Fruit fly (Drosophila melanogaster) whole organism, embryonic: Measurements from ENCODE around the gene CG32276.
A peak's percentile ranks its signal among the peaks of the same experiment; 100 is the strongest.

ENCODE experiments used
- Ada2b ChIP-seq: fragments of 200-800 bp; sonication (Bioruptor generic); IDR thresholded peaks from 2 replicates; pipeline ENCODE4 v1.3.6; 2022; ENCODE audit warnings: missing biosample characterization, missing genetic modification characterization
- B-H2 ChIP-seq: fragments of 200-800 bp; sonication (Bioruptor generic); optimal IDR thresholded peaks from 2 replicates; lab custom pipeline; 2018; ENCODE audit warnings: missing biosample characterization, mild to moderate bottlenecking, missing genetic modification characterization
- CG11695 ChIP-seq: fragments of 200-800 bp; sonication (Bioruptor generic); IDR thresholded peaks from 3 replicates; pipeline ENCODE4 v1.3.6; 2022; ENCODE audit warnings: missing biosample characterization, missing genetic modification characterization
- CG13287 ChIP-seq: fragments of 200-800 bp; sonication (Bioruptor generic); IDR thresholded peaks from 2 replicates; pipeline ENCODE4 v1.3.6; 2022; ENCODE audit warnings: missing biosample characterization, missing genetic modification characterization; ENCODE audit not compliant: partially characterized antibody
- CG13775 ChIP-seq: fragments of 200-800 bp; sonication (Bioruptor generic); optimal IDR thresholded peaks from 3 replicates; lab custom pipeline; 2017; ENCODE audit warnings: missing biosample characterization, mild to moderate bottlenecking, missing genetic modification characterization
- CG15011 ChIP-seq: fragments of 200-800 bp; sonication (Bioruptor generic); optimal IDR thresholded peaks from 3 replicates; lab custom pipeline; 2018; ENCODE audit warnings: missing biosample characterization, mild to moderate bottlenecking, missing genetic modification characterization
- CG16779 ChIP-seq: fragments of 200-800 bp; sonication (Bioruptor generic); IDR thresholded peaks from 2 replicates; pipeline ENCODE4 v1.3.6; 2022; ENCODE audit warnings: missing biosample characterization, missing genetic modification characterization
- CG17361 ChIP-seq: fragments of 200-800 bp; sonication (Bioruptor generic); IDR thresholded peaks from 3 replicates; pipeline ENCODE4 v1.3.6; 2022; ENCODE audit warnings: missing biosample characterization, missing genetic modification characterization
- CG1792 ChIP-seq: fragments of 200-800 bp; sonication (Bioruptor generic); optimal IDR thresholded peaks from 2 replicates; lab custom pipeline; 2016; ENCODE audit warnings: missing biosample characterization, missing genetic modification characterization
- CG1832 ChIP-seq: fragments of 200-800 bp; sonication (Bioruptor generic); optimal IDR thresholded peaks from 2 replicates; lab custom pipeline; 2017; ENCODE audit warnings: missing biosample characterization, mild to moderate bottlenecking, missing genetic modification characterization, inconsistent platforms
- CG2129 ChIP-seq: fragments of 200-800 bp; sonication (Bioruptor generic); IDR thresholded peaks from 2 replicates; pipeline ENCODE4 v1.3.6; 2022; ENCODE audit warnings: missing biosample characterization, missing genetic modification characterization; ENCODE audit not compliant: partially characterized antibody
- CG2199 ChIP-seq: fragments of 200-800 bp; sonication (Bioruptor generic); IDR thresholded peaks from 3 replicates; pipeline ENCODE4 v1.3.6; 2022; ENCODE audit warnings: missing biosample characterization, missing genetic modification characterization
- CG34224 ChIP-seq: fragments of 200-800 bp; sonication (Bioruptor generic); IDR thresholded peaks from 3 replicates; pipeline ENCODE4 v1.3.6; 2022; ENCODE audit warnings: missing biosample characterization, missing genetic modification characterization; ENCODE audit not compliant: partially characterized antibody
- CG4730 ChIP-seq: fragments of 200-800 bp; sonication (Bioruptor generic); IDR thresholded peaks from 2 replicates; pipeline ENCODE4 v1.3.6; 2022; ENCODE audit warnings: missing biosample characterization, missing genetic modification characterization
- CG5180 ChIP-seq: fragments of 200-800 bp; sonication (Bioruptor generic); optimal IDR thresholded peaks from 3 replicates; lab custom pipeline; 2017; ENCODE audit warnings: missing biosample characterization, missing genetic modification characterization, mild to moderate bottlenecking, moderate library complexity, missing genetic modification reagents
- CG7987 ChIP-seq: fragments of 200-800 bp; sonication (Bioruptor generic); optimal IDR thresholded peaks from 2 replicates; lab custom pipeline; 2018; ENCODE audit warnings: missing biosample characterization, mild to moderate bottlenecking, missing genetic modification characterization, moderate library complexity
- CG8089 ChIP-seq: fragments of 200-800 bp; sonication (Bioruptor generic); optimal IDR thresholded peaks from 3 replicates; lab custom pipeline; 2016; ENCODE audit warnings: missing biosample characterization, missing genetic modification characterization
- D ChIP-seq, 2 experiments: fragments of 200-800 bp in 1 of 2; fragments of >200 bp in 1 of 2; sonication (Bioruptor generic) in 1 of 2; optimal IDR thresholded peaks; 2 replicates in 1 of 2; 3 replicates in 1 of 2; lab custom pipeline; 2017; ENCODE audit warnings: mild to moderate bottlenecking in 1 of 2, missing biosample characterization in 1 of 2, missing genetic modification characterization in 1 of 2, missing genetic modification reagents in 1 of 2
- Dll ChIP-seq: fragments of 200-800 bp; sonication (Bioruptor generic); IDR thresholded peaks from 4 replicates; pipeline ENCODE4 v1.3.6; 2022; ENCODE audit warnings: missing biosample characterization, missing genetic modification characterization; ENCODE audit not compliant: partially characterized antibody
- H2.0 ChIP-seq: fragments of 200-800 bp; sonication (Bioruptor generic); IDR thresholded peaks from 2 replicates; pipeline ENCODE4 v1.3.6; 2022; ENCODE audit warnings: missing biosample characterization, missing genetic modification characterization
- HLH3B ChIP-seq: fragments of 200-800 bp; sonication (Bioruptor generic); IDR thresholded peaks from 2 replicates; pipeline ENCODE4 v1.3.6; 2022; ENCODE audit warnings: missing biosample characterization, missing genetic modification characterization
- HLH4C ChIP-seq: fragments of 200-800 bp; sonication (Bioruptor generic); IDR thresholded peaks from 3 replicates; pipeline ENCODE4 v1.3.6; 2022; ENCODE audit warnings: missing biosample characterization, missing genetic modification characterization; ENCODE audit not compliant: partially characterized antibody
- Lhr ChIP-seq: fragments of 200-800 bp; sonication (Bioruptor generic); optimal IDR thresholded peaks from 3 replicates; lab custom pipeline; 2017; ENCODE audit warnings: mild to moderate bottlenecking, missing biosample characterization, missing genetic modification reagents, missing genetic modification characterization
- MESR4 ChIP-seq: fragments of 200-800 bp; sonication (Bioruptor generic); optimal IDR thresholded peaks from 2 replicates; lab custom pipeline; 2018; ENCODE audit warnings: missing biosample characterization, mild to moderate bottlenecking, missing genetic modification characterization, moderate library complexity
- Med ChIP-seq: fragments of 200-800 bp; sonication (Bioruptor generic); peaks from one replicate; lab custom pipeline; 2016; ENCODE audit warnings: missing biosample characterization, missing genetic modification characterization, mild to moderate bottlenecking, inconsistent platforms, moderate library complexity
- Pdp1 ChIP-seq, 2 experiments: fragments of 200-800 bp; sonication (Bioruptor generic); optimal IDR thresholded peaks; 3 replicates each; lab custom pipeline; 2016; ENCODE audit warnings: missing biosample characterization in 2 of 2, missing genetic modification characterization in 2 of 2, mild to moderate bottlenecking in 1 of 2, moderate library complexity in 1 of 2
- Rx ChIP-seq: fragments of 200-800 bp; sonication (Bioruptor generic); IDR thresholded peaks from 2 replicates; pipeline ENCODE4 v1.3.6; 2022; ENCODE audit warnings: missing biosample characterization, missing genetic modification characterization
- Scr ChIP-seq: fragments of 200-800 bp; sonication (Bioruptor generic); IDR thresholded peaks from 2 replicates; pipeline ENCODE4 v1.3.6; 2022; ENCODE audit warnings: missing biosample characterization, missing genetic modification characterization; ENCODE audit not compliant: partially characterized antibody
- YL-1 ChIP-seq: fragments of 200-800 bp; sonication (Bioruptor generic); optimal IDR thresholded peaks from 3 replicates; lab custom pipeline; 2017; ENCODE audit warnings: missing biosample characterization, mild to moderate bottlenecking, missing genetic modification characterization
- cg ChIP-seq: fragments of 200-800 bp; sonication (Bioruptor generic); optimal IDR thresholded peaks from 3 replicates; lab custom pipeline; 2019; ENCODE audit warnings: missing biosample characterization, mild to moderate bottlenecking, missing genetic modification characterization, moderate library complexity
- chinmo ChIP-seq: fragments of 200-800 bp; sonication (Bioruptor generic); IDR thresholded peaks from 4 replicates; pipeline ENCODE4 v1.3.6; 2022; ENCODE audit warnings: missing biosample characterization, missing genetic modification characterization; ENCODE audit not compliant: partially characterized antibody
- chm ChIP-seq: fragments of 200-800 bp; sonication (Bioruptor generic); IDR thresholded peaks from 2 replicates; pipeline ENCODE4 v1.3.6; 2022; ENCODE audit warnings: missing biosample characterization, missing genetic modification characterization
- dm ChIP-seq: fragments of 200-800 bp; sonication (Bioruptor generic); optimal IDR thresholded peaks from 3 replicates; lab custom pipeline; 2016; ENCODE audit warnings: missing biosample characterization, missing genetic modification characterization
- eve ChIP-seq, 2 experiments: fragments of >200 bp; optimal IDR thresholded peaks; 2 replicates each; lab custom pipeline; 2017; ENCODE audit warnings: missing biosample characterization in 2 of 2, missing genetic modification characterization in 2 of 2
- gem ChIP-seq: fragments of 200-800 bp; sonication (Bioruptor generic); optimal IDR thresholded peaks from 2 replicates; lab custom pipeline; 2019; ENCODE audit warnings: missing biosample characterization, mild to moderate bottlenecking, missing genetic modification characterization, moderate library complexity
- grn ChIP-seq: fragments of 200-800 bp; sonication (Bioruptor generic); optimal IDR thresholded peaks from 3 replicates; lab custom pipeline; 2017; ENCODE audit warnings: missing biosample characterization, missing genetic modification characterization
- klu ChIP-seq: fragments of 200-800 bp; sonication (Bioruptor generic); IDR thresholded peaks from 2 replicates; pipeline ENCODE4 v1.3.6; 2022; ENCODE audit warnings: missing biosample characterization, missing genetic modification characterization
- lab ChIP-seq: fragments of 200-800 bp; sonication (Bioruptor generic); optimal IDR thresholded peaks from 3 replicates; lab custom pipeline; 2017; ENCODE audit warnings: missing biosample characterization, missing genetic modification characterization, mild to moderate bottlenecking, moderate library complexity, missing genetic modification reagents
- pho ChIP-seq: fragments of 200-800 bp; sonication (Bioruptor generic); optimal IDR thresholded peaks from 2 replicates; lab custom pipeline; 2016; ENCODE audit warnings: missing biosample characterization, missing genetic modification characterization
- phol ChIP-seq: fragments of 200-800 bp; sonication (Bioruptor generic); optimal IDR thresholded peaks from 3 replicates; lab custom pipeline; 2018; ENCODE audit warnings: missing biosample characterization, mild to moderate bottlenecking, missing genetic modification characterization, moderate library complexity
- pros ChIP-seq: fragments of 200-800 bp; sonication (Bioruptor generic); optimal IDR thresholded peaks from 3 replicates; lab custom pipeline; 2019; ENCODE audit warnings: missing biosample characterization, mild to moderate bottlenecking, missing genetic modification characterization, moderate library complexity
- sens ChIP-seq: fragments of 200-800 bp; sonication (Bioruptor generic); peaks from one replicate; lab custom pipeline; 2016; ENCODE audit warnings: missing biosample characterization, missing genetic modification characterization
- seq ChIP-seq: fragments of 200-800 bp; sonication (Bioruptor generic); IDR thresholded peaks from 2 replicates; pipeline ENCODE4 v1.3.6; 2022; ENCODE audit warnings: missing biosample characterization, missing genetic modification characterization
- sima ChIP-seq: fragments of 200-800 bp; sonication (Bioruptor generic); optimal IDR thresholded peaks from 2 replicates; lab custom pipeline; 2016; ENCODE audit warnings: missing biosample characterization, missing genetic modification characterization
- sna ChIP-seq: fragments of 200-800 bp; sonication (Bioruptor generic); IDR thresholded peaks from 2 replicates; pipeline ENCODE4 v1.3.6; 2022; ENCODE audit warnings: missing biosample characterization, missing genetic modification characterization; ENCODE audit not compliant: partially characterized antibody
- tin ChIP-seq: fragments of 200-800 bp; sonication (Bioruptor generic); optimal IDR thresholded peaks from 3 replicates; lab custom pipeline; 2016; ENCODE audit warnings: missing biosample characterization, missing genetic modification characterization
- unc-4 ChIP-seq: fragments of 200-800 bp; sonication (Bioruptor generic); IDR thresholded peaks from 2 replicates; pipeline ENCODE4 v1.3.6; 2022; ENCODE audit warnings: missing biosample characterization, missing genetic modification characterization; ENCODE audit not compliant: partially characterized antibody

The CG32276 gene

dm6 chr3L:3223390-3223914, 24.6 kb upstream of the CG32276 start:
- TF ChIP-seq HLH4C, result 0 out of 3 replicates have a peak, but pooled peaks have one; percentile 2
- TF ChIP-seq eve (GFP tag; optimal IDR thresholded peaks at IDR 0.05; lab: Kevin White, UChicago), result no peak
- peak; percentile 99 for TF ChIP-seq MESR4 (GFP tag; lab: Kevin White, UChicago)
- TF ChIP-seq CG1792 (GFP tag; lab: Kevin White, UChicago), result no peak
- TF ChIP-seq phol (tag; lab: Kevin White, UChicago), result peak; percentile 73
- TF ChIP-seq chinmo, result 0 out of 4 replicates have a peak, but pooled peaks have one; percentile 7
- peak; percentile 11; the same call in 1 of the 2 replicates for TF ChIP-seq CG13287 (GFP tag; lab: Robert Waterston, UW)
- TF ChIP-seq Scr (GFP tag; lab: Robert Waterston, UW), result peak; percentile 2; the same call in 1 of the 2 replicates
- TF ChIP-seq CG15011 (GFP tag; lab: Kevin White, UChicago), result no peak
- TF ChIP-seq sens (GFP tag; lab: Kevin White, UChicago), result peak; percentile 11
- TF ChIP-seq CG5180, result no peak
- peak in 1 of 2 experiments; percentile 32 for TF ChIP-seq Pdp1 (GFP tag; optimal IDR thresholded peaks at IDR 0.05; lab: Kevin White, UChicago)
- TF ChIP-seq CG2129 (GFP tag; lab: Robert Waterston, UW), result 0 out of 2 replicates have a peak, but pooled peaks have one; percentile 7
- peak; percentile 6 for TF ChIP-seq Med
- TF ChIP-seq CG2199 (GFP tag; lab: Robert Waterston, UW), result peak; percentile 93
- TF ChIP-seq YL-1 (GFP tag; lab: Kevin White, UChicago), result peak; percentile 65
- TF ChIP-seq dm, result peak; percentile 43
- TF ChIP-seq unc-4, result 0 out of 2 replicates have a peak, but pooled peaks have one; percentile 24
- TF ChIP-seq cg (GFP tag; lab: Kevin White, UChicago), result peak; percentile 93
- peak; percentile 49 for TF ChIP-seq chm (GFP tag; lab: Robert Waterston, UW)
- peak; percentile 89 for TF ChIP-seq CG7987
- peak; percentile 59; the same call in 1 of the 4 replicates for TF ChIP-seq Dll
- TF ChIP-seq H2.0 (GFP tag; lab: Robert Waterston, UW), result no peak
- TF ChIP-seq CG34224 (GFP tag; lab: Robert Waterston, UW), result 0 out of 3 replicates have a peak, but pooled peaks have one; percentile 41
- peak; percentile 16 for TF ChIP-seq pros (GFP tag; lab: Kevin White, UChicago)
- TF ChIP-seq B-H2, result no peak

- TF ChIP-seq D (optimal IDR thresholded peaks at IDR 0.05; lab: Kevin White, UChicago) (no peak), D (GFP tag; optimal IDR thresholded peaks at IDR 0.05; lab: Kevin White, UChicago) (peak; percentile 90), seq (GFP tag; lab: Robert Waterston, UW) (peak; percentile 61; the same call in 1 of the 2 replicates), klu (GFP tag; lab: Robert Waterston, UW) (peak; percentile 81), CG16779 (GFP tag; lab: Robert Waterston, UW) (peak; percentile 84), CG1832 (GFP tag; lab: Kevin White, UChicago) (no peak), gem (no peak), CG13775 (GFP tag; lab: Kevin White, UChicago) (peak; percentile 98), CG17361 (peak; percentile 96), CG11695 (GFP tag; lab: Robert Waterston, UW) (peak; percentile 63; the same call in 2 of the 3 replicates), CG4730 (peak; percentile 69), Lhr (GFP tag; lab: Kevin White, UChicago) (peak; percentile 94), Rx (GFP tag; lab: Robert Waterston, UW) (peak; percentile 94), CG15011 (GFP tag; lab: Kevin White, UChicago) (peak; percentile 93), sima (peak; percentile 46), CG8089 (GFP tag; lab: Kevin White, UChicago) (peak; percentile 93), grn (peak; percentile 83), lab (peak; percentile 60), HLH3B (GFP tag; lab: Robert Waterston, UW) (peak; percentile 82), tin (peak; percentile 91), pho (peak; percentile 88), Ada2b (GFP tag; lab: Robert Waterston, UW) (peak; percentile 59), sna (GFP tag; lab: Robert Waterston, UW) (peak; percentile 73)
Observed at dm6 chr3L:3222643-3223389, 24.0 kb upstream of the CG32276 start, which contains the start of the genes RpL28 and eIF1. Gene RpL28 (minus strand): TSS chr3L:3222960. Gene eIF1 (plus strand): TSS chr3L:3223341.
